Worm (Caenorhabditis elegans) whole organism, young adult: ENCODE results near the gene K12H6.10.

Experiments used
- D2030.7 ChIP-seq: fragments of 200-800 bp; sonication (Bioruptor generic); IDR thresholded peaks from 2 replicates; pipeline ENCODE4 v1.3.6; 2022; ENCODE audit warnings: missing genetic modification reagents, missing genetic modification characterization, missing compliant biosample characterization
- ekl-4 ChIP-seq: fragments of 200-800 bp; sonication (Bioruptor generic); IDR thresholded peaks from 2 replicates; pipeline ENCODE4 v1.3.6; 2022; ENCODE audit warnings: missing genetic modification reagents, missing genetic modification characterization, missing compliant biosample characterization
- nhr-80 ChIP-seq: sonication (generic microtip); optimal IDR thresholded peaks from 2 replicates; lab custom pipeline; 2016; ENCODE audit warnings: missing genetic modification characterization, missing compliant biosample characterization
- unc-62 ChIP-seq: fragments of 150-350 bp; optimal IDR thresholded peaks from 2 replicates; lab custom pipeline; 2014; ENCODE audit warnings: missing biosample characterization, missing genetic modification reagents, missing genetic modification characterization

ce11 chrII:2773534-2773933 lies 49.1 kb upstream of the K12H6.10 start, which contains the start of gene sdz-9:
- TF ChIP-seq ekl-4 (GFP tag; lab: Robert Waterston, UW) (no peak), unc-62 (GFP tag; lab: Kevin White, UChicago) (no peak), nhr-80 (no peak), D2030.7 (no peak)
